Fruit fly (Drosophila melanogaster) whole organism, embryonic: Measurements from ENCODE around the gene MAGE.
A peak's percentile ranks its signal among the peaks of the same experiment; 100 is the strongest.

Source experiments
- CG10959 ChIP-seq: fragments of 200-800 bp; sonication (Bioruptor generic); IDR thresholded peaks from 2 replicates; pipeline ENCODE4 v1.3.6; 2022; ENCODE audit warnings: missing biosample characterization, missing genetic modification characterization
- CG11085 ChIP-seq: fragments of 200-800 bp; sonication (Bioruptor generic); IDR thresholded peaks from 2 replicates; pipeline ENCODE4 v1.3.6; 2022; ENCODE audit warnings: missing biosample characterization, missing genetic modification characterization
- CG11695 ChIP-seq: fragments of 200-800 bp; sonication (Bioruptor generic); IDR thresholded peaks from 3 replicates; pipeline ENCODE4 v1.3.6; 2022; ENCODE audit warnings: missing biosample characterization, missing genetic modification characterization
- CG13424 ChIP-seq: fragments of 200-800 bp; sonication (Bioruptor generic); optimal IDR thresholded peaks from 2 replicates; lab custom pipeline; 2019; ENCODE audit warnings: missing biosample characterization, mild to moderate bottlenecking, missing genetic modification characterization, moderate library complexity
- CG14050 ChIP-seq: fragments of 200-800 bp; sonication (Bioruptor generic); IDR thresholded peaks from 3 replicates; pipeline ENCODE4 v1.3.6; 2022; ENCODE audit warnings: missing biosample characterization, missing genetic modification characterization
- CG2129 ChIP-seq: fragments of 200-800 bp; sonication (Bioruptor generic); IDR thresholded peaks from 2 replicates; pipeline ENCODE4 v1.3.6; 2022; ENCODE audit warnings: missing biosample characterization, missing genetic modification characterization; ENCODE audit not compliant: partially characterized antibody
- CG31365 ChIP-seq: fragments of 200-800 bp; sonication (Bioruptor generic); optimal IDR thresholded peaks from 2 replicates; lab custom pipeline; 2018; ENCODE audit warnings: missing biosample characterization, mild to moderate bottlenecking, missing genetic modification characterization
- CG31388 ChIP-seq: fragments of 200-800 bp; sonication (Bioruptor generic); optimal IDR thresholded peaks from 2 replicates; lab custom pipeline; 2016; ENCODE audit warnings: missing biosample characterization, missing genetic modification characterization
- CG3281 ChIP-seq: fragments of 200-800 bp; sonication (Bioruptor generic); optimal IDR thresholded peaks from 3 replicates; lab custom pipeline; 2017; ENCODE audit warnings: missing biosample characterization, mild to moderate bottlenecking, missing genetic modification characterization
- CG6683 ChIP-seq: fragments of 200-800 bp; sonication (Bioruptor generic); optimal IDR thresholded peaks from 2 replicates; lab custom pipeline; 2017; ENCODE audit warnings: missing biosample characterization, mild to moderate bottlenecking, missing genetic modification characterization, missing genetic modification reagents
- CG6854 ChIP-seq: fragments of 200-800 bp; sonication (Bioruptor generic); optimal IDR thresholded peaks from 3 replicates; lab custom pipeline; 2017; ENCODE audit warnings: missing biosample characterization, mild to moderate bottlenecking, missing genetic modification characterization
- CG8281 ChIP-seq: fragments of 200-800 bp; sonication (Bioruptor generic); optimal IDR thresholded peaks from 2 replicates; lab custom pipeline; 2018; ENCODE audit warnings: missing biosample characterization, mild to moderate bottlenecking, missing genetic modification characterization, moderate library complexity
- Dbx ChIP-seq: fragments of 200-800 bp; sonication (Bioruptor generic); IDR thresholded peaks from 3 replicates; pipeline ENCODE4 v1.3.6; 2022; ENCODE audit warnings: missing biosample characterization, missing genetic modification characterization
- Doc3 ChIP-seq: fragments of 200-800 bp; sonication (Bioruptor generic); IDR thresholded peaks from 3 replicates; pipeline ENCODE4 v1.3.6; 2022; ENCODE audit warnings: missing biosample characterization, missing genetic modification characterization; ENCODE audit not compliant: partially characterized antibody
- Dp ChIP-seq: fragments of 200-800 bp; sonication (Bioruptor generic); optimal IDR thresholded peaks from 2 replicates; lab custom pipeline; 2018; ENCODE audit warnings: missing biosample characterization, mild to moderate bottlenecking, missing genetic modification characterization, moderate library complexity
- Drgx ChIP-seq: fragments of 200-800 bp; sonication (Bioruptor generic); IDR thresholded peaks from 2 replicates; pipeline ENCODE4 v1.3.6; 2022; ENCODE audit warnings: missing biosample characterization, missing genetic modification characterization
- HLH3B ChIP-seq: fragments of 200-800 bp; sonication (Bioruptor generic); IDR thresholded peaks from 2 replicates; pipeline ENCODE4 v1.3.6; 2022; ENCODE audit warnings: missing biosample characterization, missing genetic modification characterization
- Hand ChIP-seq: fragments of 200-800 bp; sonication (Bioruptor generic); optimal IDR thresholded peaks from 2 replicates; lab custom pipeline; 2017; ENCODE audit warnings: mild to moderate bottlenecking, missing biosample characterization, missing genetic modification reagents, missing genetic modification characterization
- HmgD ChIP-seq: fragments of 200-800 bp; sonication (Bioruptor generic); optimal IDR thresholded peaks from 3 replicates; lab custom pipeline; 2016; ENCODE audit warnings: missing biosample characterization, missing genetic modification characterization
- HmgZ ChIP-seq: fragments of 200-800 bp; sonication (Bioruptor generic); optimal IDR thresholded peaks from 2 replicates; lab custom pipeline; 2018; ENCODE audit warnings: missing biosample characterization, mild to moderate bottlenecking, missing genetic modification characterization
- Jarid2 ChIP-seq: fragments of 200-800 bp; sonication (Bioruptor generic); optimal IDR thresholded peaks from 3 replicates; lab custom pipeline; 2017; ENCODE audit warnings: mild to moderate bottlenecking, missing biosample characterization, missing genetic modification reagents, missing genetic modification characterization
- MTF-1 ChIP-seq: fragments of 200-800 bp; sonication (Bioruptor generic); optimal IDR thresholded peaks from 2 replicates; lab custom pipeline; 2018; ENCODE audit warnings: missing biosample characterization, mild to moderate bottlenecking, missing genetic modification characterization, borderline replicate concordance
- Mad ChIP-seq: fragments of 200-800 bp; sonication (Bioruptor generic); optimal IDR thresholded peaks from 2 replicates; lab custom pipeline; 2016; ENCODE audit warnings: missing biosample characterization, missing genetic modification characterization
- Max ChIP-seq: fragments of 200-800 bp; sonication (Bioruptor generic); optimal IDR thresholded peaks from 2 replicates; lab custom pipeline; 2016; ENCODE audit warnings: missing biosample characterization, mild to moderate bottlenecking, missing genetic modification characterization
- Oli ChIP-seq: fragments of 200-800 bp; sonication (Bioruptor generic); optimal IDR thresholded peaks from 2 replicates; lab custom pipeline; 2018; ENCODE audit warnings: missing biosample characterization, mild to moderate bottlenecking, missing genetic modification characterization, moderate library complexity
- Trl ChIP-seq, 3 experiments: fragments of >200 bp in 2 of 3; fragments of 200-800 bp in 1 of 3; sonication (Bioruptor generic) in 1 of 3; optimal IDR thresholded peaks; 2 replicates in 1 of 3; 3 replicates in 2 of 3; lab custom pipeline; 2016 to 2017; ENCODE audit warnings: missing biosample characterization in 1 of 3, missing genetic modification characterization in 1 of 3
- Xrp1 ChIP-seq: fragments of 200-800 bp; sonication (Bioruptor generic); IDR thresholded peaks from 2 replicates; pipeline ENCODE4 v1.3.6; 2022; ENCODE audit warnings: missing biosample characterization, missing genetic modification characterization
- bab2 ChIP-seq: fragments of 200-800 bp; sonication (Bioruptor generic); optimal IDR thresholded peaks from 2 replicates; lab custom pipeline; 2016; ENCODE audit warnings: missing biosample characterization, missing genetic modification characterization
- bigmax ChIP-seq: fragments of 200-800 bp; sonication (Bioruptor generic); optimal IDR thresholded peaks from 2 replicates; lab custom pipeline; 2018; ENCODE audit warnings: missing biosample characterization, mild to moderate bottlenecking, missing genetic modification characterization
- her ChIP-seq: fragments of 200-800 bp; sonication (Bioruptor generic); optimal IDR thresholded peaks from 2 replicates; lab custom pipeline; 2016; ENCODE audit warnings: missing biosample characterization, missing genetic modification characterization
- oc ChIP-seq: fragments of 200-800 bp; sonication (Bioruptor generic); optimal IDR thresholded peaks from 2 replicates; lab custom pipeline; 2018; ENCODE audit warnings: missing biosample characterization, mild to moderate bottlenecking, missing genetic modification characterization, moderate library complexity
- pan ChIP-seq, 4 experiments: fragments of >200 bp in 3 of 4; fragments of 200-800 bp in 1 of 4; sonication (Bioruptor generic) in 1 of 4; optimal IDR thresholded peaks in 3 of 4; IDR thresholded peaks in 1 of 4; 2 replicates each; pipeline versions ENCODE4 v1.3.6 to Lab custom; 2017 to 2022; ENCODE audit warnings: missing biosample characterization in 2 of 4, missing genetic modification characterization in 2 of 4, mixed read lengths in 1 of 4
- pho ChIP-seq: fragments of 200-800 bp; sonication (Bioruptor generic); optimal IDR thresholded peaks from 2 replicates; lab custom pipeline; 2016; ENCODE audit warnings: missing biosample characterization, missing genetic modification characterization
- pnt ChIP-seq: fragments of 200-800 bp; sonication (Bioruptor generic); optimal IDR thresholded peaks from 3 replicates; lab custom pipeline; 2016; ENCODE audit warnings: missing biosample characterization, missing genetic modification characterization
- pros ChIP-seq: fragments of 200-800 bp; sonication (Bioruptor generic); optimal IDR thresholded peaks from 3 replicates; lab custom pipeline; 2019; ENCODE audit warnings: missing biosample characterization, mild to moderate bottlenecking, missing genetic modification characterization, moderate library complexity
- pum ChIP-seq: fragments of 200-800 bp; sonication (Bioruptor generic); optimal IDR thresholded peaks from 2 replicates; lab custom pipeline; 2016; ENCODE audit warnings: missing biosample characterization, missing genetic modification characterization
- ranshi ChIP-seq: fragments of 200-800 bp; sonication (Bioruptor generic); IDR thresholded peaks from 2 replicates; pipeline ENCODE4 v1.3.6; 2022; ENCODE audit warnings: missing biosample characterization, missing genetic modification characterization
- schlank ChIP-seq: fragments of 200-800 bp; sonication (Bioruptor generic); optimal IDR thresholded peaks from 2 replicates; lab custom pipeline; 2018; ENCODE audit warnings: missing biosample characterization, mild to moderate bottlenecking, missing genetic modification characterization
- shn ChIP-seq: fragments of 200-800 bp; sonication (Bioruptor generic); optimal IDR thresholded peaks from 3 replicates; lab custom pipeline; 2016; ENCODE audit warnings: missing biosample characterization, missing genetic modification characterization
- slou ChIP-seq: fragments of 200-800 bp; sonication (Bioruptor generic); optimal IDR thresholded peaks from 3 replicates; lab custom pipeline; 2016; ENCODE audit warnings: missing biosample characterization, missing genetic modification characterization
- so ChIP-seq: fragments of 200-800 bp; sonication (Bioruptor generic); IDR thresholded peaks from 3 replicates; pipeline ENCODE4 v1.3.6; 2022; ENCODE audit warnings: missing biosample characterization, missing genetic modification characterization
- sr ChIP-seq: fragments of 200-800 bp; sonication (Bioruptor generic); IDR thresholded peaks from 3 replicates; pipeline ENCODE4 v1.3.6; 2022; ENCODE audit warnings: missing biosample characterization, missing genetic modification characterization
- stwl ChIP-seq: fragments of 200-800 bp; sonication (Bioruptor generic); optimal IDR thresholded peaks from 3 replicates; lab custom pipeline; 2018; ENCODE audit warnings: missing biosample characterization, mild to moderate bottlenecking, missing genetic modification characterization, moderate library complexity
- sug ChIP-seq: fragments of 200-800 bp; optimal IDR thresholded peaks from 2 replicates; lab custom pipeline; 2019; ENCODE audit warnings: missing biosample characterization, mild to moderate bottlenecking, missing genetic modification characterization, moderate library complexity
- tio ChIP-seq: fragments of 200-800 bp; sonication (Bioruptor generic); optimal IDR thresholded peaks from 2 replicates; lab custom pipeline; 2017; ENCODE audit warnings: missing biosample characterization, missing genetic modification characterization, inconsistent platforms
- vvl ChIP-seq: fragments of 200-800 bp; sonication (Bioruptor generic); IDR thresholded peaks from 2 replicates; pipeline ENCODE4 v1.3.6; 2022; ENCODE audit warnings: missing biosample characterization, missing genetic modification characterization
- zen2 ChIP-seq: fragments of 200-800 bp; sonication (Bioruptor generic); IDR thresholded peaks from 3 replicates; pipeline ENCODE4 v1.3.6; 2022; ENCODE audit warnings: missing biosample characterization, missing genetic modification characterization; ENCODE audit not compliant: partially characterized antibody
- zfh1 ChIP-seq: fragments of 200-800 bp; sonication (Bioruptor generic); IDR thresholded peaks from 3 replicates; pipeline ENCODE4 v1.3.6; 2022; ENCODE audit warnings: missing biosample characterization, missing genetic modification characterization

Gene MAGE

dm6 chr3R:7124109-7124639 lies 30.8 kb downstream of the MAGE start, which contains the start of the genes Alh and CG10098 (continued):
- TF ChIP-seq HmgD (GFP tag; lab: Kevin White, UChicago) (peak; percentile 58), CG10959 (GFP tag; lab: Robert Waterston, UW) (peak; percentile 60), CG2129 (GFP tag; lab: Robert Waterston, UW) (peak; percentile 64), shn (peak; percentile 85), Hand (GFP tag; lab: Kevin White, UChicago) (peak; percentile 29), Oli (tag; lab: Kevin White, UChicago) (peak; percentile 68), sug (tag; lab: Kevin White, UChicago) (peak; percentile 86), CG31388 (GFP tag; lab: Kevin White, UChicago) (peak; percentile 61), sr (GFP tag; lab: Robert Waterston, UW) (no peak; the same call in 2 of the 3 replicates), Dbx (GFP tag; lab: Robert Waterston, UW) (peak; percentile 90), pan (optimal IDR thresholded peaks at IDR 0.05; lab: Kevin White, UChicago) (no peak), pan (GFP tag; optimal IDR thresholded peaks at IDR 0.05 in 1 of 2, IDR thresholded peaks at IDR 0.05 in 1 of 2) (peak in 1 of 2 experiments; percentile 70), Mad (peak; percentile 73), bigmax (GFP tag; lab: Kevin White, UChicago) (no peak), schlank (peak; percentile 49), tio (GFP tag; lab: Kevin White, UChicago) (peak; percentile 89), so (GFP tag; lab: Robert Waterston, UW) (no peak; the same call in 2 of the 3 replicates), CG6683 (peak; percentile 44), CG8281 (no peak), pnt (peak; percentile 91), pho (GFP tag; lab: Kevin White, UChicago) (peak; percentile 89), ranshi (GFP tag; lab: Robert Waterston, UW) (peak; percentile 81; the same call in 1 of the 2 replicates), CG3281 (GFP tag; lab: Kevin White, UChicago) (peak; percentile 71), bab2 (GFP tag; lab: Kevin White, UChicago) (peak; percentile 92), CG11085 (GFP tag; lab: Robert Waterston, UW) (peak; percentile 66; the same call in 1 of the 2 replicates), pros (no peak), Max (GFP tag; lab: Kevin White, UChicago) (peak; percentile 79), stwl (tag; lab: Kevin White, UChicago) (peak; percentile 40), CG31365 (tag; lab: Kevin White, UChicago) (no peak), HmgZ (tag; lab: Kevin White, UChicago) (peak; percentile 51), MTF-1 (GFP tag; lab: Kevin White, UChicago) (no peak), her (GFP tag; lab: Kevin White, UChicago) (peak; percentile 58), zen2 (GFP tag; lab: Robert Waterston, UW) (peak; percentile 61; the same call in 2 of the 3 replicates), pum (peak; percentile 85), CG14050 (GFP tag; lab: Robert Waterston, UW) (peak; percentile 48; the same call in 2 of the 3 replicates), slou (peak; percentile 72), Drgx (no peak; the same call in 1 of the 2 replicates), oc (no peak), CG13424 (tag; lab: Kevin White, UChicago) (peak; percentile 86), Doc3 (GFP tag; lab: Robert Waterston, UW) (peak; percentile 65), Jarid2 (GFP tag; lab: Kevin White, UChicago) (no peak), zfh1 (peak; percentile 66; the same call in 1 of the 3 replicates), vvl (GFP tag; lab: Robert Waterston, UW) (peak; percentile 73; the same call in 1 of the 2 replicates), CG11695 (GFP tag; lab: Robert Waterston, UW) (no peak), Trl (optimal IDR thresholded peaks at IDR 0.05; lab: Kevin White, UChicago) (no peak), Trl (GFP tag; optimal IDR thresholded peaks at IDR 0.05; lab: Kevin White, UChicago) (peak; percentile 79), Dp (GFP tag; lab: Kevin White, UChicago) (peak; percentile 17), Xrp1 (peak; percentile 68; the same call in 1 of the 2 replicates), HLH3B (GFP tag; lab: Robert Waterston, UW) (peak; percentile 70), CG6854 (GFP tag; lab: Kevin White, UChicago) (no peak)
